Worm (Caenorhabditis elegans) whole organism, late embryonic: ENCODE results near the gene btb-18.

ENCODE experiments used
- T23F11.4 ChIP-seq: fragments of 200-800 bp; sonication (Bioruptor generic); optimal IDR thresholded peaks from 2 replicates; lab custom pipeline; 2018; ENCODE audit warnings: mild to moderate bottlenecking, missing genetic modification characterization, missing compliant biosample characterization
- ama-1 ChIP-seq: fragments of 150-350 bp; optimal IDR thresholded peaks from 2 replicates; lab custom pipeline; 2014
- npax-4 ChIP-seq: sonication (generic microtip); optimal IDR thresholded peaks from 2 replicates; lab custom pipeline; 2016; ENCODE audit warnings: missing genetic modification characterization, missing compliant biosample characterization
- pag-3 ChIP-seq: sonication (generic microtip); optimal IDR thresholded peaks from 2 replicates; lab custom pipeline; 2016; ENCODE audit warnings: missing compliant biosample characterization, missing genetic modification characterization, borderline replicate concordance

DNA sequence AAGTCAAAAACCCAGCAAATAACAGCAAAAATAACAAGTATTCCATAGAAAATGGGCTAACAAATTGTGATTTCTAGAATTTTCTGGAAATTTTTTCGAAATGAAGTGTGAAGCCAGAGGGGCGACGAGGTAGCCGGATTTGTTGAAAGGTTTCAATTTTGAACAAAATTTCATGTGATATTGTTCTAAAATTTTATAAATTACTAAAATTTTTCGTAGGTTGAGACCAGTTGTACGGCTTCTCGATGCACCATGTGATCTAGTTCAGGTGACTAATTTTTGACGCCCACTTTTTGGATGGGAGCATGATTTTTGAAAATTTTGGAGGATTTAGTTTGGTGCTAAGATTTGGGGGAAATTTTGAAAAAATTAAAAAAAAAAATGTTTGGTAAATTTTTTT, 38.8 kb upstream of the btb-18 start, which contains the start of gene gcy-19:
- TF ChIP-seq T23F11.4 (no peak), npax-4 (tag; lab: Kevin White, UChicago) (no peak), ama-1 (lab: Kevin White, UChicago) (no peak), pag-3 (tag; lab: Kevin White, UChicago) (no peak)
